Fruit fly (Drosophila melanogaster) whole organism, embryonic: Measurements from ENCODE around the gene Spn100A.

Experiments used
- CG2199 ChIP-seq: fragments of 200-800 bp; sonication (Bioruptor generic); IDR thresholded peaks from 3 replicates; pipeline ENCODE4 v1.3.6; 2022; ENCODE audit warnings: missing biosample characterization, missing genetic modification characterization
- CG2712 ChIP-seq: fragments of 200-800 bp; optimal IDR thresholded peaks from 3 replicates; lab custom pipeline; 2019; ENCODE audit warnings: missing biosample characterization, mild to moderate bottlenecking, missing genetic modification characterization, moderate library complexity
- CG9437 ChIP-seq: fragments of 200-800 bp; sonication (Bioruptor generic); optimal IDR thresholded peaks from 2 replicates; lab custom pipeline; 2018; ENCODE audit warnings: missing biosample characterization, mild to moderate bottlenecking, missing genetic modification characterization
- Neu2 ChIP-seq: fragments of 200-800 bp; sonication (Bioruptor generic); optimal IDR thresholded peaks from 3 replicates; lab custom pipeline; 2016; ENCODE audit warnings: missing biosample characterization, missing genetic modification characterization, borderline replicate concordance
- ash1 ChIP-seq: fragments of 200-800 bp; sonication (Bioruptor generic); optimal IDR thresholded peaks from 2 replicates; lab custom pipeline; 2018; ENCODE audit warnings: missing biosample characterization, mild to moderate bottlenecking, missing genetic modification characterization
- br ChIP-seq: fragments of >200 bp; optimal IDR thresholded peaks from 2 replicates; lab custom pipeline; 2017
- crol ChIP-seq: fragments of 200-800 bp; sonication (Bioruptor generic); IDR thresholded peaks from 2 replicates; pipeline ENCODE4 v1.3.6; 2022; ENCODE audit warnings: missing biosample characterization, missing genetic modification characterization
- fd64A ChIP-seq: fragments of 200-800 bp; sonication (Bioruptor generic); optimal IDR thresholded peaks from 3 replicates; lab custom pipeline; 2018; ENCODE audit warnings: missing biosample characterization, mild to moderate bottlenecking, missing genetic modification characterization
- grau ChIP-seq: fragments of 200-800 bp; optimal IDR thresholded peaks from 3 replicates; lab custom pipeline; 2019; ENCODE audit warnings: missing biosample characterization, mild to moderate bottlenecking, missing genetic modification characterization, moderate library complexity
- pros ChIP-seq: fragments of 200-800 bp; sonication (Bioruptor generic); optimal IDR thresholded peaks from 3 replicates; lab custom pipeline; 2019; ENCODE audit warnings: missing biosample characterization, mild to moderate bottlenecking, missing genetic modification characterization, moderate library complexity
- sob ChIP-seq: fragments of 200-800 bp; sonication (Bioruptor generic); IDR thresholded peaks from 2 replicates; pipeline ENCODE4 v1.3.6; 2022; ENCODE audit warnings: missing biosample characterization, missing genetic modification characterization
- ssp ChIP-seq: fragments of 200-800 bp; sonication (Bioruptor generic); IDR thresholded peaks from 2 replicates; pipeline ENCODE4 v1.3.6; 2022; ENCODE audit warnings: missing biosample characterization, missing genetic modification characterization
- twi ChIP-seq: fragments of 200-800 bp; optimal IDR thresholded peaks from 2 replicates; lab custom pipeline; 2019; ENCODE audit warnings: missing biosample characterization, mild to moderate bottlenecking, missing genetic modification characterization, moderate library complexity
- tx ChIP-seq: fragments of 200-800 bp; sonication (Bioruptor generic); optimal IDR thresholded peaks from 2 replicates; lab custom pipeline; 2016; ENCODE audit warnings: missing biosample characterization, missing genetic modification characterization

The Spn100A gene

DNA sequence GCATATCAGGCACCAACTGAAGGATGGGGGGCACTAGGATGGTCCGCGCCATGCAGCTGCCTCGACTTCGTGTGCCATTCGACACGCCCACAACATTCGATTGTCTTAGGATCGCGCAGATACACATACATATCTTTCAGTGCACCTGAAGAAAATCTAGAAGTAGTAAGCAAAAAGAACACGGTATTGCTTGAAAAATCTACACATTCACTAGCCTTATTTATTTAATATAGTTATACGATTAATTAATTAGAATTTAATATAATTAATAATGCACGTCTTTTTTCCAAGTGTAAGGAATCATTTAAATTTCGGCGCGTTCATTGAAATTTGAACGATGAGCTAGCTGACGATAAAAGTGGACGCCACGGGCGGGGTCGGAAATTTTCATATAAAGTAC is 44.1 kb downstream of the Spn100A start (continued):
- peak; percentile 76 for TF ChIP-seq CG2712 (tag; lab: Kevin White, UChicago)
- peak; percentile 20 for TF ChIP-seq CG9437 (GFP tag; lab: Kevin White, UChicago)
- TF ChIP-seq grau (tag; lab: Kevin White, UChicago) = peak; percentile 53
- TF ChIP-seq Neu2 (GFP tag; lab: Kevin White, UChicago) = no peak
- peak; percentile 35; the same call in 1 of the 2 replicates for TF ChIP-seq ssp (GFP tag; lab: Robert Waterston, UW)

DNA sequence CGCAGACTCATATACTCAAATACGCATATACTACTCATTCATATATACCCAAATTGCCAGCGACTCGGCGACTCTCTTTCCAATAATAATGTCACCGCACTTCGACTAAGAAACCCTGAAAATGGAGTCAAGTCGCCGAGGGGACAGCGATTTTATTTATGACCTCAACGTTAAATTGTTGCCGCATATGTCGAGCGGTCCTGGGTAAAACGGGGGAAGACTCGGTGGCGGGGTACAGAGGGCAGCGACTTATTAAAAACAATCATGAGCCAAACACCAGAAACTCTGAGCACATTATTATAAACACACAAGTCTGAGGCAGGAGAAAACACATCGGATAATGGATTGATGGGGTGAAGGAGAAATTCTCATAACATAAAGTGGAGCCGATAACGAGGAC is 44.6 kb downstream of the Spn100A start:
- TF ChIP-seq twi (tag; lab: Kevin White, UChicago) (peak; percentile 52), pros (GFP tag; lab: Kevin White, UChicago) (peak; percentile 19), br (lab: Kevin White, UChicago) (no peak), crol (GFP tag; lab: Robert Waterston, UW) (peak; percentile 65; the same call in 1 of the 2 replicates), CG2199 (0 out of 3 replicates have a peak, but pooled peaks have one; percentile 35), fd64A (no peak)

DNA sequence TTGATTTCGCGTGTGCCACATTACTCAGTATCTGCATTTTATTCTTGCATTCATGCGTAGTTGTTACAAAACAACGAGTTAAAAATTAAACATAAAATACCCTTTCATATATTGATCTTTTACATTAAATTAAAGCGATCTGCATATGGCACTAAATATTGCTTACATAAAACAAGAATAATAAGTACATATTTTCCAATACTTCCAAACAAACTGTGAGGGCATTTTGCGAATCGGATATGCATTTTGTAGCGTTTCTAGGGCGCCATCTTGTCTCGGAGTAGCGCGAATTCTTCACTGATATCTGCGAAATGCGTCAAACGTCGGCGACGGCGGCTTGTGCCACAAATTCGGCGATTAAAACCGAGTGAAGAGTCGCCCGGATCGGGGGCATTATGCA is 50.9 kb downstream of the Spn100A start:
- no peak for TF ChIP-seq ash1 (GFP tag; lab: Kevin White, UChicago)
- no peak for TF ChIP-seq sob (GFP tag; lab: Robert Waterston, UW)
- TF ChIP-seq tx (GFP tag; lab: Kevin White, UChicago) = no peak
- TF ChIP-seq, all 482 proteins: peak for 0
